Fruit fly (Drosophila melanogaster): Measurements from ENCODE around the gene lectin-28C.

dm6 chr2L:7851609-7852008 lies 5.3 kb upstream of the lectin-28C start:
- no peak for TF ChIP-seq h (optimal IDR thresholded peaks at IDR 0.05)
- TF ChIP-seq Myc (optimal IDR thresholded peaks at IDR 0.05) = no peak

Data from Kc167 (cell line).